Fruit fly (Drosophila melanogaster) whole organism, embryonic: Measurements from ENCODE around the gene CG16753.

Source experiments
- Ada2b ChIP-seq: fragments of 200-800 bp; sonication (Bioruptor generic); IDR thresholded peaks from 2 replicates; pipeline ENCODE4 v1.3.6; 2022; ENCODE audit warnings: missing biosample characterization, missing genetic modification characterization
- BtbVII ChIP-seq: fragments of 200-800 bp; sonication (Bioruptor generic); optimal IDR thresholded peaks from 3 replicates; lab custom pipeline; 2017; ENCODE audit warnings: missing biosample characterization, mild to moderate bottlenecking, missing genetic modification characterization
- CG10543 ChIP-seq: fragments of 200-800 bp; sonication (Bioruptor generic); optimal IDR thresholded peaks from 3 replicates; lab custom pipeline; 2017; ENCODE audit warnings: missing biosample characterization, mild to moderate bottlenecking, missing genetic modification characterization, moderate library complexity
- CG10565 ChIP-seq: fragments of 200-800 bp; sonication (Bioruptor generic); optimal IDR thresholded peaks from 3 replicates; lab custom pipeline; 2016; ENCODE audit warnings: missing biosample characterization, mild to moderate bottlenecking, missing genetic modification characterization
- CG1233 ChIP-seq: fragments of 200-800 bp; sonication (Bioruptor generic); optimal IDR thresholded peaks from 4 replicates; lab custom pipeline; 2018; ENCODE audit warnings: missing biosample characterization, mild to moderate bottlenecking, missing genetic modification characterization
- CG13624 ChIP-seq: fragments of 200-800 bp; sonication (Bioruptor generic); optimal IDR thresholded peaks from 2 replicates; lab custom pipeline; 2016; ENCODE audit warnings: missing biosample characterization, missing genetic modification characterization
- CG14014 ChIP-seq: fragments of 200-800 bp; sonication (Bioruptor generic); IDR thresholded peaks from 2 replicates; pipeline ENCODE4 v1.3.6; 2022; ENCODE audit warnings: missing biosample characterization, missing genetic modification characterization
- CG14710 ChIP-seq: fragments of 200-800 bp; sonication (Bioruptor generic); optimal IDR thresholded peaks from 3 replicates; lab custom pipeline; 2019; ENCODE audit warnings: missing biosample characterization, mild to moderate bottlenecking, missing genetic modification characterization, moderate library complexity
- CG17328 ChIP-seq: fragments of 200-800 bp; sonication (Bioruptor generic); IDR thresholded peaks from 2 replicates; pipeline ENCODE4 v1.3.6; 2022; ENCODE audit warnings: missing biosample characterization, missing genetic modification characterization
- CG32767 ChIP-seq: fragments of 200-800 bp; sonication (Bioruptor generic); IDR thresholded peaks from 2 replicates; pipeline ENCODE4 v1.3.6; 2022; ENCODE audit warnings: missing biosample characterization, missing genetic modification characterization
- CG4617 ChIP-seq: fragments of 200-800 bp; sonication (Bioruptor generic); optimal IDR thresholded peaks from 3 replicates; lab custom pipeline; 2016; ENCODE audit warnings: missing biosample characterization, missing genetic modification characterization, borderline replicate concordance
- CG4707 ChIP-seq: fragments of 200-800 bp; sonication (Bioruptor generic); optimal IDR thresholded peaks from 2 replicates; lab custom pipeline; 2018; ENCODE audit warnings: missing biosample characterization, mild to moderate bottlenecking, missing genetic modification characterization, moderate library complexity
- CG4730 ChIP-seq: fragments of 200-800 bp; sonication (Bioruptor generic); IDR thresholded peaks from 2 replicates; pipeline ENCODE4 v1.3.6; 2022; ENCODE audit warnings: missing biosample characterization, missing genetic modification characterization
- CG6175 ChIP-seq: fragments of 200-800 bp; sonication (Bioruptor generic); IDR thresholded peaks from 3 replicates; pipeline ENCODE4 v1.3.6; 2022; ENCODE audit warnings: missing biosample characterization, missing genetic modification characterization
- CG9437 ChIP-seq: fragments of 200-800 bp; sonication (Bioruptor generic); optimal IDR thresholded peaks from 2 replicates; lab custom pipeline; 2018; ENCODE audit warnings: missing biosample characterization, mild to moderate bottlenecking, missing genetic modification characterization
- CG9727 ChIP-seq: fragments of 200-800 bp; sonication (Bioruptor generic); optimal IDR thresholded peaks from 3 replicates; lab custom pipeline; 2017; ENCODE audit warnings: missing biosample characterization, mild to moderate bottlenecking, missing genetic modification characterization
- CG9932 ChIP-seq: fragments of 200-800 bp; sonication (Bioruptor generic); IDR thresholded peaks from 2 replicates; pipeline ENCODE4 v1.3.6; 2022; ENCODE audit warnings: missing biosample characterization, missing genetic modification characterization
- D ChIP-seq, 2 experiments: fragments of 200-800 bp in 1 of 2; fragments of >200 bp in 1 of 2; sonication (Bioruptor generic) in 1 of 2; optimal IDR thresholded peaks; 2 replicates in 1 of 2; 3 replicates in 1 of 2; lab custom pipeline; 2017; ENCODE audit warnings: mild to moderate bottlenecking in 1 of 2, missing biosample characterization in 1 of 2, missing genetic modification characterization in 1 of 2, missing genetic modification reagents in 1 of 2
- Dp ChIP-seq: fragments of 200-800 bp; sonication (Bioruptor generic); optimal IDR thresholded peaks from 2 replicates; lab custom pipeline; 2018; ENCODE audit warnings: missing biosample characterization, mild to moderate bottlenecking, missing genetic modification characterization, moderate library complexity
- HLH4C ChIP-seq: fragments of 200-800 bp; sonication (Bioruptor generic); IDR thresholded peaks from 3 replicates; pipeline ENCODE4 v1.3.6; 2022; ENCODE audit warnings: missing biosample characterization, missing genetic modification characterization; ENCODE audit not compliant: partially characterized antibody
- Hmx ChIP-seq: fragments of 200-800 bp; sonication (Bioruptor generic); optimal IDR thresholded peaks from 2 replicates; lab custom pipeline; 2016; ENCODE audit warnings: missing biosample characterization, missing genetic modification characterization
- Hr78 ChIP-seq, 2 experiments: fragments of 200-800 bp in 1 of 2; fragments of >200 bp in 1 of 2; sonication (Bioruptor generic) in 1 of 2; optimal IDR thresholded peaks; 2 replicates each; lab custom pipeline; 2017 to 2019; ENCODE audit warnings: missing biosample characterization in 2 of 2, missing genetic modification characterization in 2 of 2, mild to moderate bottlenecking in 1 of 2, moderate library complexity in 1 of 2
- Mad ChIP-seq: fragments of 200-800 bp; sonication (Bioruptor generic); optimal IDR thresholded peaks from 2 replicates; lab custom pipeline; 2016; ENCODE audit warnings: missing biosample characterization, missing genetic modification characterization
- Poxn ChIP-seq: fragments of 200-800 bp; sonication (Bioruptor generic); IDR thresholded peaks from 2 replicates; pipeline ENCODE4 v1.3.6; 2022; ENCODE audit warnings: missing biosample characterization, missing genetic modification characterization
- Rx ChIP-seq: fragments of 200-800 bp; sonication (Bioruptor generic); IDR thresholded peaks from 2 replicates; pipeline ENCODE4 v1.3.6; 2022; ENCODE audit warnings: missing biosample characterization, missing genetic modification characterization
- Side ChIP-seq: fragments of 200-800 bp; sonication (Bioruptor generic); optimal IDR thresholded peaks from 2 replicates; lab custom pipeline; 2016; ENCODE audit warnings: missing biosample characterization, missing genetic modification characterization
- Sry-δ ChIP-seq: fragments of 200-800 bp; sonication (Bioruptor generic); optimal IDR thresholded peaks from 2 replicates; lab custom pipeline; 2016; ENCODE audit warnings: missing biosample characterization, missing genetic modification characterization
- ara ChIP-seq: fragments of 200-800 bp; sonication (Bioruptor generic); IDR thresholded peaks from 2 replicates; pipeline ENCODE4 v1.3.6; 2022; ENCODE audit warnings: missing biosample characterization, missing genetic modification characterization
- ase ChIP-seq: fragments of 200-800 bp; sonication (Bioruptor generic); IDR thresholded peaks from 3 replicates; pipeline ENCODE4 v1.3.6; 2022; ENCODE audit warnings: missing biosample characterization, missing genetic modification characterization
- bab2 ChIP-seq: fragments of 200-800 bp; sonication (Bioruptor generic); optimal IDR thresholded peaks from 2 replicates; lab custom pipeline; 2016; ENCODE audit warnings: missing biosample characterization, missing genetic modification characterization
- bigmax ChIP-seq: fragments of 200-800 bp; sonication (Bioruptor generic); optimal IDR thresholded peaks from 2 replicates; lab custom pipeline; 2018; ENCODE audit warnings: missing biosample characterization, mild to moderate bottlenecking, missing genetic modification characterization
- chinmo ChIP-seq: fragments of 200-800 bp; sonication (Bioruptor generic); IDR thresholded peaks from 4 replicates; pipeline ENCODE4 v1.3.6; 2022; ENCODE audit warnings: missing biosample characterization, missing genetic modification characterization; ENCODE audit not compliant: partially characterized antibody
- dmrt99B ChIP-seq: fragments of 200-800 bp; sonication (Bioruptor generic); optimal IDR thresholded peaks from 2 replicates; lab custom pipeline; 2018; ENCODE audit warnings: missing biosample characterization, mild to moderate bottlenecking, missing genetic modification characterization, moderate library complexity
- eyg ChIP-seq: fragments of 200-800 bp; sonication (Bioruptor generic); optimal IDR thresholded peaks from 3 replicates; lab custom pipeline; 2016; ENCODE audit warnings: missing biosample characterization, missing genetic modification characterization
- hbn ChIP-seq: fragments of 200-800 bp; sonication (Bioruptor generic); IDR thresholded peaks from 2 replicates; pipeline ENCODE4 v1.3.6; 2022; ENCODE audit warnings: missing biosample characterization, missing genetic modification characterization; ENCODE audit not compliant: partially characterized antibody
- ken ChIP-seq: fragments of 200-800 bp; sonication (Bioruptor generic); IDR thresholded peaks from 3 replicates; pipeline ENCODE4 v1.3.6; 2022; ENCODE audit warnings: missing biosample characterization, missing genetic modification characterization
- klu ChIP-seq: fragments of 200-800 bp; sonication (Bioruptor generic); IDR thresholded peaks from 2 replicates; pipeline ENCODE4 v1.3.6; 2022; ENCODE audit warnings: missing biosample characterization, missing genetic modification characterization
- knrl ChIP-seq: fragments of 200-800 bp; sonication (Bioruptor generic); IDR thresholded peaks from 3 replicates; pipeline ENCODE4 v1.3.6; 2022; ENCODE audit warnings: missing biosample characterization, missing genetic modification characterization; ENCODE audit not compliant: partially characterized antibody
- maf-S ChIP-seq: fragments of 200-800 bp; sonication (Bioruptor generic); optimal IDR thresholded peaks from 2 replicates; lab custom pipeline; 2016; ENCODE audit warnings: missing biosample characterization, missing genetic modification characterization
- mld ChIP-seq: fragments of 200-800 bp; sonication (Bioruptor generic); IDR thresholded peaks from 3 replicates; pipeline ENCODE4 v1.3.6; 2022; ENCODE audit warnings: missing biosample characterization, missing genetic modification characterization; ENCODE audit not compliant: partially characterized antibody
- nau ChIP-seq: fragments of 200-800 bp; sonication (Bioruptor generic); optimal IDR thresholded peaks from 3 replicates; lab custom pipeline; 2017; ENCODE audit warnings: missing biosample characterization, mild to moderate bottlenecking, missing genetic modification characterization, missing genetic modification reagents
- nom ChIP-seq: fragments of 200-800 bp; sonication (Bioruptor generic); optimal IDR thresholded peaks from 2 replicates; lab custom pipeline; 2017; ENCODE audit warnings: missing biosample characterization, missing genetic modification characterization, mild to moderate bottlenecking, moderate library complexity, missing genetic modification reagents
- slbo ChIP-seq: fragments of 200-800 bp; sonication (Bioruptor generic); IDR thresholded peaks from 2 replicates; pipeline ENCODE4 v1.3.6; 2022; ENCODE audit warnings: missing biosample characterization, missing genetic modification characterization
- sna ChIP-seq: fragments of 200-800 bp; sonication (Bioruptor generic); IDR thresholded peaks from 2 replicates; pipeline ENCODE4 v1.3.6; 2022; ENCODE audit warnings: missing biosample characterization, missing genetic modification characterization; ENCODE audit not compliant: partially characterized antibody
- sug ChIP-seq: fragments of 200-800 bp; optimal IDR thresholded peaks from 2 replicates; lab custom pipeline; 2019; ENCODE audit warnings: missing biosample characterization, mild to moderate bottlenecking, missing genetic modification characterization, moderate library complexity
- tio ChIP-seq: fragments of 200-800 bp; sonication (Bioruptor generic); optimal IDR thresholded peaks from 2 replicates; lab custom pipeline; 2017; ENCODE audit warnings: missing biosample characterization, missing genetic modification characterization, inconsistent platforms
- zf30C ChIP-seq: fragments of 200-800 bp; sonication (Bioruptor generic); optimal IDR thresholded peaks from 3 replicates; lab custom pipeline; 2018; ENCODE audit warnings: missing biosample characterization, mild to moderate bottlenecking, missing genetic modification characterization

Gene CG16753

DNA sequence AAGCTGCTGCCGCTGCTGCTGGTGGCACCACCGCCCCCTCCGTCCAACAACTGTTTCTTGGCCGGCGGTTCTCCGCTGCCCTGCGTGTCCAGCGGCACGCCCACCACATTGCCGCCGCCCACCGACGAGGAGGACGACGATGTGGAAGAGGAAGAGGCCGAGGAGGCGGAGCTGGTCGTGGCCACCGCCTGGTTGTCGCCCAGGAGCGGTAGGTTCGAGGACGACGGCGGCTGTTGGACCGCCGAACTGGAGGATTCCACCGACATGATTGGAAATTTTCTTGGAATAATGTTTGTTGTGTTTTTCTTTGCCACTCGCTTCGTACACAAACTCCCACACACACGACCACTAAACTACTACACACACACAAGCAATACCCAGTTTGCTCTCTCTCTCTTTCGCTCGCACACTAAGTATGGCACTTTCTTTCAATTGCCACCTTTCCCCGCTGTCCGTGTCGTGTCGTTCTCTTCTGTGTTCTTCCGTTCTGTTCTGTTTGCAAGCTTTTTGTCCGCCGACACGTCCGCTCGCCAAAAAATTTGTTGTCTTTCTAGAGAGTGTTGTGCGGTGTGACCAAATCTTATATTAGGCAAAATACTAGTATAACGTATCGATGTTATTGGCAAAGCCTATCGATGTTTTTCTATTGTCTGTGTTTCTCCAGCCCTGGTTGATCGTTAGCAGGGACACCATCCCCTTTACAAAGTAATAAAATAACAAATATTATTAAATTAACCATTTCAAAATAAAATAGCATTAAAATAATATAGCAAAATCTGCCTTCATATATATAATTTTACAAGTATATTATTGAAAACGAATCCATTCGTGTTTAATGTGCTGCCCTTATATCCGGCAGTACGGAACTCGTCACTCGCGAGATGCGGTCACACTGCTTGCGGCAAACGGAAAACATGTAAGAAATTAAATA, 15.7 kb downstream of the CG16753 start, which contains the start of the genes CG32486 and PAN3 (continued):
- TF ChIP-seq bigmax (GFP tag; lab: Kevin White, UChicago), result peak; percentile 43
- TF ChIP-seq CG4617 (GFP tag; lab: Kevin White, UChicago), result peak; percentile 76
- TF ChIP-seq maf-S (GFP tag; lab: Kevin White, UChicago), result no peak
- TF ChIP-seq CG32767 (GFP tag; lab: Robert Waterston, UW), result no peak
- TF ChIP-seq Poxn (GFP tag; lab: Robert Waterston, UW), result no peak
- peak; percentile 61 for TF ChIP-seq CG13624 (GFP tag; lab: Kevin White, UChicago)
- peak; percentile 6 for TF ChIP-seq CG1233
- no peak for TF ChIP-seq CG10565 (GFP tag; lab: Kevin White, UChicago)
- TF ChIP-seq CG9932 (GFP tag; lab: Robert Waterston, UW), result peak; percentile 54
- peak; percentile 69 for TF ChIP-seq hbn (GFP tag; lab: Robert Waterston, UW)
- peak; percentile 4 for TF ChIP-seq dmrt99B (tag; lab: Kevin White, UChicago)
- peak; percentile 34 for TF ChIP-seq zf30C
- peak; percentile 63 for TF ChIP-seq Sry-δ
- TF ChIP-seq CG4707 (GFP tag; lab: Kevin White, UChicago), result no peak
- TF ChIP-seq nau (GFP tag; lab: Kevin White, UChicago), result peak; percentile 36
- TF ChIP-seq ken, result peak; percentile 74
- peak; percentile 90 for TF ChIP-seq CG14710
- no peak for TF ChIP-seq Hmx
- no peak; the same call in 1 of the 2 replicates for TF ChIP-seq slbo
- no peak for TF ChIP-seq tio (GFP tag; lab: Kevin White, UChicago)
- TF ChIP-seq CG9437, result no peak
- TF ChIP-seq ara (GFP tag; lab: Robert Waterston, UW), result no peak
- TF ChIP-seq CG9727, result peak; percentile 58
- TF ChIP-seq Side, result peak; percentile 69
- no peak for TF ChIP-seq Mad
- TF ChIP-seq CG10543 (GFP tag; lab: Kevin White, UChicago), result peak; percentile 78
- no peak for TF ChIP-seq CG4730 (GFP tag; lab: Robert Waterston, UW)
- TF ChIP-seq Dp (GFP tag; lab: Kevin White, UChicago), result peak; percentile 61
- peak; percentile 76; the same call in 1 of the 2 replicates for TF ChIP-seq sna
- TF ChIP-seq nom, result peak; percentile 72
- 0 out of 2 replicates have a peak, but pooled peaks have one; percentile 33 for TF ChIP-seq Rx (GFP tag; lab: Robert Waterston, UW)
- TF ChIP-seq eyg (GFP tag; lab: Kevin White, UChicago), result no peak
- no peak for TF ChIP-seq bab2 (GFP tag; lab: Kevin White, UChicago)
- TF ChIP-seq CG17328, result peak; percentile 53
- no peak for TF ChIP-seq CG14014 (GFP tag; lab: Robert Waterston, UW)
- TF ChIP-seq sug (tag; lab: Kevin White, UChicago), result peak; percentile 74
- no peak; the same call in 2 of the 3 replicates for TF ChIP-seq CG6175
- TF ChIP-seq mld (GFP tag; lab: Robert Waterston, UW), result 0 out of 3 replicates have a peak, but pooled peaks have one; percentile 31
- no peak for TF ChIP-seq klu (GFP tag; lab: Robert Waterston, UW)
- TF ChIP-seq chinmo (GFP tag; lab: Robert Waterston, UW), result peak; percentile 97
- peak in 1 of 2 experiments; percentile 5 for TF ChIP-seq Hr78 (GFP tag; optimal IDR thresholded peaks at IDR 0.05; lab: Kevin White, UChicago)
- no peak for TF ChIP-seq BtbVII (GFP tag; lab: Kevin White, UChicago)
- peak; percentile 77 for TF ChIP-seq HLH4C (GFP tag; lab: Robert Waterston, UW)
- no peak for TF ChIP-seq ase (GFP tag; lab: Robert Waterston, UW)
- peak; percentile 86 for TF ChIP-seq knrl (GFP tag; lab: Robert Waterston, UW)
- no peak for TF ChIP-seq Ada2b (GFP tag; lab: Robert Waterston, UW)
- no peak for TF ChIP-seq D (optimal IDR thresholded peaks at IDR 0.05; lab: Kevin White, UChicago)
- TF ChIP-seq D (GFP tag; optimal IDR thresholded peaks at IDR 0.05; lab: Kevin White, UChicago), result peak; percentile 38
